Worm (Caenorhabditis elegans): ENCODE measurements around the gene Y116F11B.2.

ce11 chrV:19788360-19788759, 12.6 kb downstream of the Y116F11B.2 start, which contains the start of gene clec-258:
- no peak for TF ChIP-seq him-1 (tag; optimal IDR thresholded peaks at IDR 0.05)
- no peak for TF ChIP-seq dao-5 (tag; optimal IDR thresholded peaks at IDR 0.05)

Measured in whole organism, L4/young adult.